Fruit fly (Drosophila melanogaster) whole organism, larva: ENCODE results near the gene CG12945.

Source experiments
- noc ChIP-seq: fragments of 200-800 bp; sonication (Bioruptor generic); optimal IDR thresholded peaks from 3 replicates; lab custom pipeline; 2019; ENCODE audit warnings: missing biosample characterization, mild to moderate bottlenecking, missing genetic modification characterization, moderate library complexity

Gene CG12945

DNA sequence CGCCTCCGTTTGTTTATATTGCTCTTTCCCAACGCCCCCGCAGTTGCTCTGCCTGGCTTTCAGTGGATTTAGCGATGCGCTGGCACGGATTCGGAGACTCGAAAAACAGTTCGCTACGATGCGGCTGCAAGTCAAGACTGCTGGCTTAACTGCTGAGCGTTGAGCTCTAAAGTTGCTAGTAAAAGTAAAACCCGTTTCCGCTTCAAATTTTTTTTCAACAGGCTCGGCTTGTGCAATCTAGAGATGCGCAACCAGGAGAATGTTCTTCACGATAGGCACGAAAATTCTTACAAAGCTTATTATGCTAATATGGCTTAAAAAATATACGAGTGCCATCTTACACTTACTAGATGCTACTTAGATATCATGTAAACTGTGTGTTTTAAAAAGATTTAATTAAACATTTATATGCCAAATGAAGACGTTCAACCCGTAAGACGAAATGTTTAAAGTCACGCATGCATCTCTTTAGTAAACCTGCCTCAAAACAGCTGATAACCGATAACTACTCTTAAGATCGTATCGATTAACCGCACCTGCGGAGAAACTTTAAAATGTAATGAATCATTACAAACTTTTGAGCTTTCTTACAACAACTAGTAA, 43.6 kb downstream of the CG12945 start, which contains the start of gene CG12948:
CG12948 (minus strand) TSS at position 473 of the 603 bp plus-strand sequence.
- no peak for TF ChIP-seq noc (tag; lab: Kevin White, UChicago)

DNA sequence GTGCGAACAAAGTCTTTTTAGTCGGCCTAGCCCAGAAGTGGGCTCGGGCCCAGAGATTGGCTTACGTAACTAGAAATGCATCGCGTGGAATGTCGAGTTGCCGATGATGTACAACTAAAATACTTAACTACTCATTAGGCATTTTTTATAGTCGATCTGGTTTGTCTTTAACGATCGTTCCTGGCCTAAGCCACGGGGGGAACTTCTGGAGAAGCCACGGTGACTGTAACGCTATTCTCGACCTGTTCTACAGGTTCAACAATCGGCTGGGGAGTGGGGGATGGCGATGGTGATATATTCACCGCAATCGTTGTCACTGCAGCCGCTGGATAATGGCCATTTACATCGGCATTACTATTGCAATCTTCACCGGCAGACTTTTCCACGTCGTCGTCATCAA, 44.8 kb downstream of the CG12945 start, which contains the start of gene CG34409:
CG34409 (minus strand) TSS at position 101 of the 400 bp plus-strand sequence.
- TF ChIP-seq noc (tag; lab: Kevin White, UChicago): no peak

DNA sequence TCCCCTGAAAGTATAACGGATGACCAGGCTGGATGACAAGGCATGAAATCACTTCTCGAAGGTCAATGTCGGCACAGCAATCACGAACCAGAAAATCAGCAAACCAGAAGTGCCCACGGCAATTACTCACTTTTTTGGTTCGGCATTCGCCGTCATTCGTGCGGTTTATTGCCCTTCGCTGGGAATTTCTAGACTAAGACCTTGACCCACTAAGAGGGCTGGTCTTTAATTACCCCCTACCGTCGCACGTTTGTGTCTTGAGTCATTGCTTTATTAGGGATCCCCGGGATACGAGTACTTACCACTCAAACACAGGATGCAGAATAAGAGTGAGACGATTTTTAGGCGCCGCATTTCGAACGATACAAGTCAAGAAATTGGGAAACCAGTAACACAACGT, 45.6 kb downstream of the CG12945 start:
- TF ChIP-seq noc (tag; lab: Kevin White, UChicago): no peak

DNA sequence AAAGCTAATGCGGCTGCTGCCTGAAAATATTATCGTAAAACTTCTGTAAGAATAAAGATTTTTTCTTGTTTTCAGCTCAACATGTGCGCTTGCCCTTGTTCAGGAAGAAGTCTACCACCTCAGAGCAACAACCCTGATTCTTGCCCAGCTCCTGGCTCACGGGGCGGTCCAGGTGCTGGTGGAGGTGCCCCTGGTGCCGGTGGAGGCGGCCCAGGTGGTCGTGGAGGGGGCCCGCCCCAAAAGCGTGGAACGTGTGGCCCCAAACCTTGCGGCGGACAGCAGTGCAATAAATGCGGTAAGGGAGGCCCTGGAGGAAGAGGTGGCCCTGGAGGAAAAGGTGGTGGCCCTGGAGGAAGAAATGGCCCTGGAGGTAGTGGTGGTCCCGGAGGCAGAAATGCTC, 47.0 kb downstream of the CG12945 start:
- TF ChIP-seq noc (tag; lab: Kevin White, UChicago): no peak

DNA sequence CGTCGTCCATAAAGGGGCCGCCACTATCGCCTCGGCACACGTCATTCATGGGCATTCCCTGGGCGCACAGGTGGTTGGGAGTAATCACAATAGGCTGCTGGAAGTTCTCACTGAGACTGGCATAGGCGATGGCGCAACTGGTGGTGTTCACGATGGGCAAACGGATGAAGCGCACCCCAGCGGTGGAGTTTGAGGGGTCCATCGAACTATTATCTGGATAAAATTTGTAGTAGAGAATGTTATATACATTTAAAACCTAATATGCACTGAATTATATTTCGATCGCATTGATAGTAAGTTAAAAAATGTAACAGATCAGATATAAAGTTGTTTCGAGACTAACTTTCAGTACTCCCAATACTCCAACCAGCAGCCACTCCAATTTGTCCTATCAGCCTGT, 47.8 kb downstream of the CG12945 start, which contains the start of gene CG31415:
CG31415 (plus strand) TSS at position 301 of the 400 bp plus-strand sequence.
- TF ChIP-seq noc (tag; lab: Kevin White, UChicago): no peak

DNA sequence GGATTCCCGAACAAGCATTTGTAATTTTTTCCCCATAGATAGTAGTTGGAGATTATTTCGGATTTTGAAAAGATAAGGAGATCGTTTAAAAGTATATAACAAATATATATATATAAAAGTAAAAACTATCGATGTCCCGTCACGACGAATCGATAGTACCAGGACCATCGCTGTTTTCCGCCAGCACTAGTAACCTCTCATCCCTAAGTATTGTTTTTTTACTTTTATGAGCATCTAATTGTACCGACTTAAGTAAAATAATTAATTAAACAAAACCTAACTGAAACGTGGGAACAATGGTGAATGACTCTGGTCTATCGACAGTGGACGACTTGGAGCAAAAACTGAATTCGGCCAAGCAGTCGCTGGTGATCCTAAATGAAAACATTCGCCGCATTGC, 50.3 kb downstream of the CG12945 start, which contains the start of gene Pnn:
Pnn (plus strand) TSS at position 187 of the 400 bp plus-strand sequence.
- TF ChIP-seq noc (tag; lab: Kevin White, UChicago): no peak

DNA sequence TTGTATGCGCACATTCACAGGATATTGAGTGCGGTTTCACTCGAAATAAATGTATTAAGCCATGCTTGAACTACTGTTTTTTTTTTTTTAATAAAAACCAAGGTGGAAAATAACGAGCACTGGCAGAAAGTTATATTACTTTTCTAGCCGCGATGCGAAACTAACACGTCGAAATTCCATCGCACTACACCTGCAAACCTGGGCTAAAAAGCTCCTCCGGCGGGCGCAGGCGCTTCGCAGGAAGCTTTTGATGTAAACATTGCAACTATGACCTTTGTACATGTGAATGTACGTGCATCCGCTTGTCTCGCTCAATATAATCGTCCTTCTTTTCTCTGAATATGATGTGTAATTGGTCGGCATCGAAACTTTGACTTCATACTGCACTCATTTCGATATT, 51.2 kb downstream of the CG12945 start, which contains the start of gene side-VII:
side-VII (minus strand) TSS at position 187 of the 400 bp plus-strand sequence.
- no peak for TF ChIP-seq noc (tag; lab: Kevin White, UChicago)
